Worm (Caenorhabditis elegans): ENCODE results near the gene ogdh-1.
"Not testable (repeated sequence)": the region's sequence is repeated elsewhere in the genome, so short reads cannot be mapped to it uniquely, and the experiment has no call there.

The ogdh-1 gene

ce11 chrIV:4727935-4728334 lies 24.1 kb upstream of the ogdh-1 start (continued):
- TF ChIP-seq snpc-1.2 (GFP tag; IDR thresholded peaks at IDR 0.05) (peak; percentile 93), unc-62 (GFP tag; optimal IDR thresholded peaks at IDR 0.05 in 1 of 2) (peak in 1 of 2 experiments; percentile 84), Y105C5A.15 (GFP tag; IDR thresholded peaks at IDR 0.05) (peak; percentile 70; the same call in 1 of the 2 replicates), mxl-3 (GFP tag; optimal IDR thresholded peaks at IDR 0.05) (peak; percentile 75), nhr-28 (tag; optimal IDR thresholded peaks at IDR 0.05) (peak; percentile 41), F26F4.8 (GFP tag; conservative IDR thresholded peaks at IDR 0.05) (0 out of 2 replicates have a peak, but pooled peaks have one; percentile 33), ZK337.2 (GFP tag; IDR thresholded peaks at IDR 0.05) (peak; percentile 100), nhr-77 (tag; optimal IDR thresholded peaks at IDR 0.05) (peak; percentile 71), hlh-11 (tag; optimal IDR thresholded peaks at IDR 0.05) (peak; percentile 92), mxl-2 (GFP tag; conservative IDR thresholded peaks at IDR 0.05) (peak; percentile 95), lsy-2 (tag; optimal IDR thresholded peaks at IDR 0.05) (peak; percentile 97 to 98), mes-2 (tag; optimal IDR thresholded peaks at IDR 0.05; ENCODE audit: poor library complexity, severe bottlenecking) (peak; percentile 92), Y48G9A.11 (GFP tag; IDR thresholded peaks at IDR 0.05) (peak; percentile 96), sdz-12 (GFP tag; optimal IDR thresholded peaks at IDR 0.05) (peak; percentile 1), ctbp-1 (GFP tag; IDR thresholded peaks at IDR 0.05) (peak; percentile 99), madf-9 (GFP tag; conservative IDR thresholded peaks at IDR 0.05) (peak; percentile 100), unc-130 (GFP tag; optimal IDR thresholded peaks at IDR 0.05) (peak; percentile 86), nhr-41 (GFP tag; IDR thresholded peaks at IDR 0.05) (peak; percentile 95), zfp-3 (GFP tag; conservative IDR thresholded peaks at IDR 0.05) (peak; percentile 100), lin-15B (tag; optimal IDR thresholded peaks at IDR 0.05) (peak; percentile 62), hmg-1.1 (GFP tag; IDR thresholded peaks at IDR 0.05) (peak; percentile 99), nhr-11 (tag; optimal IDR thresholded peaks at IDR 0.05) (peak; percentile 72), F37D6.2 (tag; optimal IDR thresholded peaks at IDR 0.05) (peak; percentile 94), Y75B8A.6 (GFP tag; IDR thresholded peaks at IDR 0.05) (peak; percentile 99), zfp-2 (tag; optimal IDR thresholded peaks at IDR 0.05) (peak; percentile 90), dmd-8 (GFP tag; IDR thresholded peaks at IDR 0.05) (peak; percentile 82; the same call in 1 of the 2 replicates), spr-1 (tag; optimal IDR thresholded peaks at IDR 0.05) (peak; percentile 88), duxl-1 (tag; optimal IDR thresholded peaks at IDR 0.05; ENCODE audit: poor library complexity) (peak; percentile 70), mdt-29 (GFP tag; IDR thresholded peaks at IDR 0.05) (peak; percentile 98), tag-97 (GFP tag; IDR thresholded peaks at IDR 0.05) (peak; percentile 98), saeg-2 (GFP tag; IDR thresholded peaks at IDR 0.05) (peak; percentile 98), arid-1 (GFP tag; conservative IDR thresholded peaks at IDR 0.05) (peak; percentile 96), F49E8.2 (tag; optimal IDR thresholded peaks at IDR 0.05; ENCODE audit: borderline replicate concordance) (peak; percentile 0), hif-1 (tag; optimal IDR thresholded peaks at IDR 0.05) (peak in 1 of 2 experiments; percentile 84), dmd-6 (GFP tag; IDR thresholded peaks at IDR 0.05) (peak; percentile 100), egl-43 (GFP tag; IDR thresholded peaks at IDR 0.05) (peak; percentile 99), ceh-32 (tag; optimal IDR thresholded peaks at IDR 0.05; ENCODE audit: poor library complexity) (peak; percentile 34), lir-3 (tag; optimal IDR thresholded peaks at IDR 0.05) (peak; percentile 60), nhr-102 (tag; optimal IDR thresholded peaks at IDR 0.05) (peak; percentile 96), dmd-9 (GFP tag; IDR thresholded peaks at IDR 0.05) (peak; percentile 100), lin-38 (GFP tag; IDR thresholded peaks at IDR 0.05) (peak; percentile 100), dpl-1 (GFP tag; optimal IDR thresholded peaks at IDR 0.05) (peak; percentile 68), rbr-2 (tag; optimal IDR thresholded peaks at IDR 0.05) (peak; percentile 98)
- not testable (repeated sequence) for TF ChIP-seq unc-62 (tag; optimal IDR thresholded peaks at IDR 0.05)

All from whole organism, L4 larva.